Worm (Caenorhabditis elegans) whole organism, L4 larva: ENCODE results near the gene msrp-3.
A peak's percentile ranks its signal among the peaks of the same experiment; 100 is the strongest.

ENCODE experiments used
- F44E2.7 ChIP-seq: fragments of 200-800 bp; sonication (Bioruptor generic); IDR thresholded peaks from 2 replicates; pipeline ENCODE4 v2.1.2; 2022; ENCODE audit warnings: missing genetic modification characterization, missing compliant biosample characterization
- F49E8.2 ChIP-seq: sonication (generic microtip); optimal IDR thresholded peaks from 2 replicates; lab custom pipeline; 2016; ENCODE audit warnings: missing compliant biosample characterization, mild to moderate bottlenecking, missing genetic modification characterization, borderline replicate concordance
- ceh-32 ChIP-seq: sonication (generic microtip); optimal IDR thresholded peaks from 2 replicates; lab custom pipeline; 2016; ENCODE audit warnings: mild to moderate bottlenecking, missing genetic modification characterization, missing compliant biosample characterization; ENCODE audit not compliant: poor library complexity
- mep-1 ChIP-seq: fragments of 150-350 bp; sonication (generic microtip); optimal IDR thresholded peaks from 3 replicates; lab custom pipeline; 2014; ENCODE audit warnings: missing biosample characterization, missing genetic modification characterization
- nhr-25 ChIP-seq: sonication (generic microtip); optimal IDR thresholded peaks from 2 replicates; lab custom pipeline; 2017; ENCODE audit warnings: missing genetic modification characterization, mild to moderate bottlenecking, missing compliant biosample characterization, antibody characterized with exemption, moderate library complexity, borderline replicate concordance; ENCODE audit not compliant: insufficient read depth
- pha-4 ChIP-seq, 2 experiments: fragments of 150-350 bp in 1 of 2; fragments of 200-800 bp in 1 of 2; sonication (Bioruptor generic) in 1 of 2; IDR thresholded peaks in 1 of 2; optimal IDR thresholded peaks in 1 of 2; 2 replicates each; pipeline versions ENCODE4 v1.3.6 to Lab custom; 2014 to 2022; ENCODE audit warnings: missing genetic modification characterization in 2 of 2, missing genetic modification reagents in 2 of 2, missing biosample characterization in 1 of 2, missing compliant biosample characterization in 1 of 2
- unc-62 ChIP-seq, 3 experiments: fragments of 150-350 bp in 1 of 3; sonication (generic microtip); optimal IDR thresholded peaks in 2 of 3; peaks in 1 of 3; 1 replicate in 1 of 3; 2 replicates in 2 of 3; lab custom pipeline; 2014 to 2017; ENCODE audit warnings: missing biosample characterization in 3 of 3, missing genetic modification characterization in 3 of 3, missing genetic modification reagents in 3 of 3, missing genotype in 1 of 3
- zag-1 ChIP-seq: fragments of 150-350 bp; optimal IDR thresholded peaks from 2 replicates; lab custom pipeline; 2014; ENCODE audit warnings: missing biosample characterization, missing genetic modification characterization

DNA sequence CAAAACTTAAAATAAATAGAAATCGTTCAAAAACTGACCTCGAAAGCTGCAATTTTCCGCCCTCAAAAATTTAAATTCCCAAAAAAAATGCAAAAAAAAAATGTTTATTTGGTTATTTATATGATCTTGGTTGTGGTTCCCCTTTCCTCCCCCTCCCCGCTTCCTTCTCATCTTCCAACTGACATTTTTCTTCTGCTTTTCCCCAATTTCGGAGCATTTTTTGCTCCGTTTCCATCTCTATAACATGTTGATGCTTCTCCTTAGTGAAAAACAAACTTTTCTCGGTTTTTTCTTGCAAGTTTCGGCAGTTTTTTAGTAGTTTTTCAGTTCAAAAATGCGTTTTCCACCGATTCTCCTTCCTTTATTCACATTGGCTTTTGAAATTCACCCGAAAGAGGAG, 39.6 kb downstream of the msrp-3 start, which contains the start of gene Y39F10A.1:
- TF ChIP-seq F49E8.2 = no peak
- no peak for TF ChIP-seq zag-1
- peak in 1 of 2 experiments; percentile 46 for TF ChIP-seq unc-62 (GFP tag; optimal IDR thresholded peaks at IDR 0.05 in 1 of 2; lab: Kevin White, UChicago)
- no peak for TF ChIP-seq unc-62 (tag; optimal IDR thresholded peaks at IDR 0.05; lab: Kevin White, UChicago)
- no peak for TF ChIP-seq pha-4 (GFP tag; IDR thresholded peaks at IDR 0.05; lab: Robert Waterston, UW)
- no peak for TF ChIP-seq pha-4 (tag; optimal IDR thresholded peaks at IDR 0.05; lab: Kevin White, UChicago)
- no peak for TF ChIP-seq nhr-25
- no peak for TF ChIP-seq F44E2.7 (GFP tag; lab: Robert Waterston, UW)
- TF ChIP-seq mep-1 = no peak
- TF ChIP-seq ceh-32 = no peak
